Worm (Caenorhabditis elegans) whole organism, L2 larva: ENCODE measurements around the gene R01H2.7.

Experiments
- R02D3.7 ChIP-seq: fragments of 150-350 bp; optimal IDR thresholded peaks from 2 replicates; lab custom pipeline; 2014; ENCODE audit warnings: missing biosample characterization, missing genetic modification characterization
- ama-1 ChIP-seq: fragments of 150-350 bp; optimal IDR thresholded peaks from 2 replicates; lab custom pipeline; 2018; ENCODE audit warnings: inconsistent platforms
- ceh-16 ChIP-seq: fragments of 150-350 bp; optimal IDR thresholded peaks from 2 replicates; lab custom pipeline; 2014; ENCODE audit warnings: missing biosample characterization, missing genetic modification characterization
- fos-1 ChIP-seq: fragments of 150-350 bp; optimal IDR thresholded peaks from 2 replicates; lab custom pipeline; 2014; ENCODE audit warnings: missing biosample characterization, missing genetic modification characterization
- lin-13 ChIP-seq: fragments of 150-350 bp; optimal IDR thresholded peaks from 2 replicates; lab custom pipeline; 2014; ENCODE audit warnings: missing biosample characterization, missing genetic modification reagents, missing genetic modification characterization
- mdl-1 ChIP-seq, 2 experiments: fragments of 150-350 bp in 1 of 2; sonication (generic microtip) in 1 of 2; optimal IDR thresholded peaks; 2 replicates each; lab custom pipeline; 2017; ENCODE audit warnings: missing biosample characterization in 2 of 2, missing genetic modification characterization in 2 of 2
- nhr-237 ChIP-seq: fragments of 150-350 bp; optimal IDR thresholded peaks from 2 replicates; lab custom pipeline; 2014; ENCODE audit warnings: missing biosample characterization, missing genetic modification characterization
- nhr-25 ChIP-seq: fragments of 150-350 bp; sonication (generic microtip); optimal IDR thresholded peaks from 3 replicates; lab custom pipeline; 2014; ENCODE audit warnings: missing biosample characterization, missing genetic modification characterization
- nhr-77 ChIP-seq: fragments of 150-350 bp; optimal IDR thresholded peaks from 2 replicates; lab custom pipeline; 2014; ENCODE audit warnings: missing biosample characterization, missing genetic modification characterization
- sma-9 ChIP-seq, 2 experiments: fragments of 150-350 bp in 1 of 2; sonication (generic microtip) in 1 of 2; optimal IDR thresholded peaks; 2 replicates each; lab custom pipeline; 2014 to 2016; ENCODE audit warnings: missing genetic modification characterization in 2 of 2, mild to moderate bottlenecking in 1 of 2, missing biosample characterization in 1 of 2, missing compliant biosample characterization in 1 of 2, missing genetic modification reagents in 1 of 2, moderate library complexity in 1 of 2
- snpc-4 ChIP-seq: fragments of 150-350 bp; optimal IDR thresholded peaks from 2 replicates; lab custom pipeline; 2014; ENCODE audit warnings: missing biosample characterization, missing genetic modification characterization
- unc-39 ChIP-seq: fragments of 150-350 bp; optimal IDR thresholded peaks from 2 replicates; lab custom pipeline; 2014; ENCODE audit warnings: missing biosample characterization, missing genetic modification characterization
- ztf-1 ChIP-seq: fragments of 200-800 bp; sonication (Bioruptor generic); conservative IDR thresholded peaks from 2 replicates; pipeline ENCODE4 v1.3.6; 2022; ENCODE audit warnings: missing genetic modification characterization, missing compliant biosample characterization
- ztf-11 ChIP-seq: sonication (generic microtip); optimal IDR thresholded peaks from 2 replicates; lab custom pipeline; 2017; ENCODE audit warnings: missing biosample characterization, missing genetic modification characterization

- TF ChIP-seq unc-39 (tag; lab: Kevin White, UChicago), result no peak
- TF ChIP-seq nhr-77 (tag; lab: Kevin White, UChicago), result no peak
- TF ChIP-seq fos-1 (tag; lab: Kevin White, UChicago), result peak; percentile 52
- no peak for TF ChIP-seq ama-1 (lab: Kevin White, UChicago)
- TF ChIP-seq sma-9 (GFP tag; optimal IDR thresholded peaks at IDR 0.05; lab: Kevin White, UChicago), result no peak
- no peak for TF ChIP-seq sma-9 (tag; optimal IDR thresholded peaks at IDR 0.05; lab: Kevin White, UChicago)
- no peak for TF ChIP-seq lin-13 (GFP tag; lab: Kevin White, UChicago)
- no peak for TF ChIP-seq mdl-1 (tag; optimal IDR thresholded peaks at IDR 0.05; lab: Kevin White, UChicago)
- TF ChIP-seq ztf-1 (GFP tag; lab: Robert Waterston, UW), result no peak
- TF ChIP-seq nhr-237 (tag; lab: Kevin White, UChicago), result no peak
- no peak for TF ChIP-seq ztf-11 (tag; lab: Kevin White, UChicago)
- TF ChIP-seq snpc-4 (tag; lab: Kevin White, UChicago), result no peak
- TF ChIP-seq ceh-16 (tag; lab: Kevin White, UChicago), result no peak
- TF ChIP-seq R02D3.7, result no peak
- no peak for TF ChIP-seq nhr-25 (tag; lab: Kevin White, UChicago)
These were observed 53.0 kb downstream of the R01H2.7 start for ce11 chrIII:6992496-6992895.
